Worm (Caenorhabditis elegans) whole organism, L3 larva: ENCODE results near the gene F35B3.3.

Source experiments
- ZK546.5 ChIP-seq: sonication (generic microtip); optimal IDR thresholded peaks from 2 replicates; lab custom pipeline; 2017; ENCODE audit warnings: missing biosample characterization, missing genetic modification characterization
- ama-1 ChIP-seq: fragments of 150-350 bp; optimal IDR thresholded peaks from 2 replicates; lab custom pipeline; 2018
- ceh-16 ChIP-seq: sonication (generic microtip); optimal IDR thresholded peaks from 2 replicates; lab custom pipeline; 2017; ENCODE audit warnings: missing biosample characterization, missing genetic modification characterization
- ceh-28 ChIP-seq: fragments of 150-350 bp; optimal IDR thresholded peaks from 2 replicates; lab custom pipeline; 2014; ENCODE audit warnings: missing biosample characterization, missing genetic modification reagents, missing genetic modification characterization
- ceh-9 ChIP-seq: sonication (generic microtip); optimal IDR thresholded peaks from 2 replicates; lab custom pipeline; 2018; ENCODE audit warnings: missing biosample characterization, missing genetic modification characterization
- egl-27 ChIP-seq: sonication (generic microtip); optimal IDR thresholded peaks from 4 replicates; lab custom pipeline; 2017; ENCODE audit warnings: missing biosample characterization, missing genetic modification reagents, missing genetic modification characterization
- egl-5 ChIP-seq: fragments of 150-350 bp; optimal IDR thresholded peaks from 2 replicates; lab custom pipeline; 2017; ENCODE audit warnings: missing biosample characterization, missing genetic modification reagents, missing genetic modification characterization, inconsistent platforms
- elt-2 ChIP-seq: sonication (generic microtip); optimal IDR thresholded peaks from 2 replicates; lab custom pipeline; 2016; ENCODE audit warnings: missing genetic modification reagents, mild to moderate bottlenecking, missing genetic modification characterization, missing compliant biosample characterization
- elt-3 ChIP-seq, 3 experiments: fragments of 150-350 bp in 1 of 3; sonication (generic microtip) in 2 of 3; optimal IDR thresholded peaks; 2 replicates in 2 of 3; 4 replicates in 1 of 3; lab custom pipeline; 2014 to 2017; ENCODE audit warnings: missing biosample characterization in 3 of 3, missing genetic modification characterization in 3 of 3
- eor-1 ChIP-seq, 2 experiments: fragments of 150-350 bp; optimal IDR thresholded peaks; 2 replicates each; lab custom pipeline; 2014 to 2018; ENCODE audit warnings: missing biosample characterization in 2 of 2, missing genetic modification characterization in 2 of 2
- fkh-10 ChIP-seq: sonication (generic microtip); optimal IDR thresholded peaks from 2 replicates; lab custom pipeline; 2017; ENCODE audit warnings: missing biosample characterization, missing genetic modification reagents, missing genetic modification characterization
- fkh-2 ChIP-seq: fragments of 150-350 bp; optimal IDR thresholded peaks from 2 replicates; lab custom pipeline; 2014; ENCODE audit warnings: missing biosample characterization, missing genetic modification reagents, missing genetic modification characterization
- fos-1 ChIP-seq: fragments of 150-350 bp; optimal IDR thresholded peaks from 2 replicates; lab custom pipeline; 2014; ENCODE audit warnings: missing biosample characterization, missing genetic modification characterization
- hmg-11 ChIP-seq: sonication (generic microtip); optimal IDR thresholded peaks from 2 replicates; lab custom pipeline; 2016; ENCODE audit warnings: missing genetic modification characterization, missing compliant biosample characterization
- jun-1 ChIP-seq: fragments of 150-350 bp; optimal IDR thresholded peaks from 2 replicates; lab custom pipeline; 2014; ENCODE audit warnings: missing biosample characterization, missing genetic modification reagents, missing genetic modification characterization
- lin-15B ChIP-seq: fragments of 150-350 bp; optimal IDR thresholded peaks from 2 replicates; lab custom pipeline; 2014; ENCODE audit warnings: missing biosample characterization, missing genetic modification characterization
- mml-1 ChIP-seq: fragments of 150-350 bp; sonication (generic microtip); optimal IDR thresholded peaks from 3 replicates; lab custom pipeline; 2014; ENCODE audit warnings: missing biosample characterization, missing genetic modification characterization
- nfya-1 ChIP-seq: sonication (generic microtip); optimal IDR thresholded peaks from 2 replicates; lab custom pipeline; 2017; ENCODE audit warnings: missing genetic modification characterization, mild to moderate bottlenecking, missing compliant biosample characterization, antibody characterized with exemption, moderate library complexity; ENCODE audit not compliant: insufficient read depth
- nhr-11 ChIP-seq: fragments of 150-350 bp; optimal IDR thresholded peaks from 2 replicates; lab custom pipeline; 2014; ENCODE audit warnings: missing biosample characterization, missing genetic modification characterization
- nhr-12 ChIP-seq: fragments of 150-350 bp; optimal IDR thresholded peaks from 2 replicates; lab custom pipeline; 2014; ENCODE audit warnings: missing biosample characterization, missing genetic modification characterization
- nhr-23 ChIP-seq: fragments of 150-350 bp; optimal IDR thresholded peaks from 2 replicates; lab custom pipeline; 2014; ENCODE audit warnings: missing biosample characterization, missing genetic modification reagents, missing genetic modification characterization
- nhr-43 ChIP-seq: sonication (generic microtip); optimal IDR thresholded peaks from 2 replicates; lab custom pipeline; 2016; ENCODE audit warnings: mild to moderate bottlenecking, missing genetic modification characterization, missing compliant biosample characterization; ENCODE audit not compliant: poor library complexity, severe bottlenecking
- nhr-67 ChIP-seq: fragments of 150-350 bp; optimal IDR thresholded peaks from 2 replicates; lab custom pipeline; 2014; ENCODE audit warnings: missing biosample characterization, missing genetic modification characterization
- nhr-76 ChIP-seq: fragments of 150-350 bp; sonication (generic microtip); optimal IDR thresholded peaks from 5 replicates; lab custom pipeline; 2014; ENCODE audit warnings: missing biosample characterization, missing genetic modification characterization
- nhr-77 ChIP-seq: fragments of 150-350 bp; optimal IDR thresholded peaks from 2 replicates; lab custom pipeline; 2014; ENCODE audit warnings: missing biosample characterization, missing genetic modification characterization
- pha-4 ChIP-seq: fragments of 150-350 bp; optimal IDR thresholded peaks from 2 replicates; lab custom pipeline; 2014; ENCODE audit warnings: missing biosample characterization, missing genetic modification reagents, missing genetic modification characterization
- pqm-1 ChIP-seq: fragments of 150-350 bp; optimal IDR thresholded peaks from 2 replicates; lab custom pipeline; 2017; ENCODE audit warnings: missing biosample characterization, missing genetic modification characterization, inconsistent platforms
- sea-2 ChIP-seq: fragments of 150-350 bp; sonication (generic microtip); optimal IDR thresholded peaks from 4 replicates; lab custom pipeline; 2014; ENCODE audit warnings: missing biosample characterization, missing genetic modification reagents, missing genetic modification characterization
- skn-1 ChIP-seq: fragments of 150-350 bp; optimal IDR thresholded peaks from 2 replicates; lab custom pipeline; 2014; ENCODE audit warnings: missing biosample characterization, missing genetic modification characterization
- snpc-4 ChIP-seq: fragments of 150-350 bp; optimal IDR thresholded peaks from 2 replicates; lab custom pipeline; 2014; ENCODE audit warnings: missing biosample characterization, missing genetic modification characterization
- tbx-2 ChIP-seq: sonication (generic microtip); optimal IDR thresholded peaks from 2 replicates; lab custom pipeline; 2016; ENCODE audit warnings: mild to moderate bottlenecking, missing genetic modification characterization, missing compliant biosample characterization
- unc-39 ChIP-seq: sonication (generic microtip); optimal IDR thresholded peaks from 4 replicates; lab custom pipeline; 2017; ENCODE audit warnings: missing biosample characterization, missing genetic modification characterization
- unc-62 ChIP-seq: fragments of 150-350 bp; sonication (generic microtip); optimal IDR thresholded peaks from 4 replicates; lab custom pipeline; 2014; ENCODE audit warnings: missing biosample characterization, missing genetic modification reagents, missing genetic modification characterization
- zag-1 ChIP-seq: fragments of 150-350 bp; optimal IDR thresholded peaks from 2 replicates; lab custom pipeline; 2014; ENCODE audit warnings: missing biosample characterization, missing genetic modification characterization
- ztf-11 ChIP-seq: fragments of 150-350 bp; optimal IDR thresholded peaks from 2 replicates; lab custom pipeline; 2014; ENCODE audit warnings: missing biosample characterization, missing genetic modification characterization
- ztf-4 ChIP-seq: fragments of 150-350 bp; optimal IDR thresholded peaks from 2 replicates; lab custom pipeline; 2014; ENCODE audit warnings: missing biosample characterization, missing genetic modification characterization

The F35B3.3 gene

ce11 chrX:17054121-17054520, 40.9 kb downstream of the F35B3.3 start:
- TF ChIP-seq elt-2 (no peak), pha-4 (no peak), egl-5 (no peak), nhr-23 (tag; lab: Kevin White, UChicago) (peak; percentile 4), ztf-11 (tag; lab: Kevin White, UChicago) (no peak), nhr-11 (tag; lab: Kevin White, UChicago) (no peak), lin-15B (tag; lab: Kevin White, UChicago) (peak; percentile 29), ceh-28 (tag; lab: Kevin White, UChicago) (no peak)

ce11 chrX:17055481-17055835, 42.2 kb downstream of the F35B3.3 start, which contains the start of gene gcy-11:
gcy-11 (minus strand) TSS chrX:17055581.
- TF ChIP-seq nhr-77 (tag; lab: Kevin White, UChicago) (no peak), zag-1 (tag; lab: Kevin White, UChicago) (no peak), fkh-2 (tag; lab: Kevin White, UChicago) (no peak), nhr-12 (tag; lab: Kevin White, UChicago) (no peak), hmg-11 (no peak), fkh-10 (GFP tag; lab: Kevin White, UChicago) (no peak), unc-62 (no peak), nhr-43 (tag; lab: Kevin White, UChicago) (no peak), ztf-11 (tag; lab: Kevin White, UChicago) (no peak), eor-1 (tag; optimal IDR thresholded peaks at IDR 0.05; lab: Kevin White, UChicago) (no peak), ceh-28 (tag; lab: Kevin White, UChicago) (no peak), skn-1 (no peak)

- TF ChIP-seq pqm-1 (tag; lab: Kevin White, UChicago) (peak; percentile 69), elt-2 (peak; percentile 78), ama-1 (lab: Kevin White, UChicago) (peak; percentile 39), ztf-4 (tag; lab: Kevin White, UChicago) (peak; percentile 54), elt-3 (tag; optimal IDR thresholded peaks at IDR 0.05; lab: Kevin White, UChicago) (no peak), snpc-4 (peak; percentile 37), nfya-1 (tag; lab: Kevin White, UChicago) (no peak)
Observed at ce11 chrX:17055836-17056783, 42.8 kb downstream of the F35B3.3 start.

- peak; percentile 11 for TF ChIP-seq elt-2
- TF ChIP-seq ceh-16 (tag; lab: Kevin White, UChicago) = no peak
- peak; percentile 39 for TF ChIP-seq pha-4
Observed at ce11 chrX:17058340-17058739, 45.1 kb downstream of the F35B3.3 start.

ce11 chrX:17059760-17060159, 46.5 kb downstream of the F35B3.3 start:
- TF ChIP-seq nhr-76 = no peak
- TF ChIP-seq ceh-16 (tag; lab: Kevin White, UChicago) = no peak
- TF ChIP-seq elt-3 (tag; optimal IDR thresholded peaks at IDR 0.05; lab: Kevin White, UChicago) = no peak
- no peak for TF ChIP-seq fkh-2 (tag; lab: Kevin White, UChicago)
- no peak for TF ChIP-seq nhr-43 (tag; lab: Kevin White, UChicago)
- TF ChIP-seq nhr-67 (tag; lab: Kevin White, UChicago) = no peak
- TF ChIP-seq mml-1 (tag; lab: Kevin White, UChicago) = no peak
- no peak for TF ChIP-seq ZK546.5 (tag; lab: Kevin White, UChicago)
- no peak for TF ChIP-seq fos-1 (tag; lab: Kevin White, UChicago)
- no peak for TF ChIP-seq pha-4
- TF ChIP-seq unc-39 (tag; lab: Kevin White, UChicago) = no peak
- no peak for TF ChIP-seq nhr-23 (tag; lab: Kevin White, UChicago)
- TF ChIP-seq ceh-9 (tag; lab: Kevin White, UChicago) = no peak
- TF ChIP-seq pqm-1 (tag; lab: Kevin White, UChicago) = no peak
- TF ChIP-seq nhr-12 (tag; lab: Kevin White, UChicago) = no peak
- TF ChIP-seq sea-2 = no peak
- no peak for TF ChIP-seq egl-27 (tag; lab: Kevin White, UChicago)
- no peak for TF ChIP-seq tbx-2 (tag; lab: Kevin White, UChicago)
- TF ChIP-seq jun-1 (tag; lab: Kevin White, UChicago) = no peak
